Worm (Caenorhabditis elegans) whole organism, late embryonic: Measurements from ENCODE around the gene T22G5.1.

Source experiments
- ceh-18 ChIP-seq: sonication (generic microtip); optimal IDR thresholded peaks from 2 replicates; lab custom pipeline; 2016; ENCODE audit warnings: missing genetic modification characterization, missing compliant biosample characterization
- ceh-19 ChIP-seq: fragments of 200-800 bp; sonication (Bioruptor generic); optimal IDR thresholded peaks from 2 replicates; lab custom pipeline; 2018; ENCODE audit warnings: mild to moderate bottlenecking, missing genetic modification characterization, missing compliant biosample characterization
- fkh-10 ChIP-seq: fragments of 150-350 bp; optimal IDR thresholded peaks from 2 replicates; lab custom pipeline; 2014; ENCODE audit warnings: missing biosample characterization, missing genetic modification reagents, missing genetic modification characterization
- hlh-13 ChIP-seq: fragments of 200-800 bp; sonication (Bioruptor generic); optimal IDR thresholded peaks from 2 replicates; lab custom pipeline; 2018; ENCODE audit warnings: mild to moderate bottlenecking, missing genetic modification characterization, missing compliant biosample characterization
- hlh-30 ChIP-seq: sonication (generic microtip); optimal IDR thresholded peaks from 2 replicates; lab custom pipeline; 2017; ENCODE audit warnings: antibody characterized with exemption, missing genetic modification characterization, missing compliant biosample characterization; ENCODE audit not compliant: insufficient read depth
- nfya-1 ChIP-seq: sonication (generic microtip); optimal IDR thresholded peaks from 2 replicates; lab custom pipeline; 2017; ENCODE audit warnings: missing genetic modification characterization, mild to moderate bottlenecking, missing compliant biosample characterization, antibody characterized with exemption, moderate library complexity
- pha-4 ChIP-seq: fragments of 150-350 bp; optimal IDR thresholded peaks from 2 replicates; lab custom pipeline; 2018; ENCODE audit warnings: missing biosample characterization, missing genetic modification reagents, missing genetic modification characterization
- syd-9 ChIP-seq: sonication (generic microtip); optimal IDR thresholded peaks from 2 replicates; lab custom pipeline; 2016; ENCODE audit warnings: mild to moderate bottlenecking, missing genetic modification characterization, moderate library complexity, missing compliant biosample characterization
- unc-42 ChIP-seq: sonication (generic microtip); optimal IDR thresholded peaks from 2 replicates; lab custom pipeline; 2016; ENCODE audit warnings: missing genotype, missing genetic modification characterization, missing compliant biosample characterization

ce11 chrV:13889516-13889915 lies 12.9 kb downstream of the T22G5.1 start, which contains the start of gene spp-12:
- TF ChIP-seq pha-4: no peak
- TF ChIP-seq ceh-18: no peak
- no peak for TF ChIP-seq nfya-1
- TF ChIP-seq ceh-19 (GFP tag; lab: Kevin White, UChicago): no peak
- TF ChIP-seq syd-9 (tag; lab: Kevin White, UChicago): no peak
- no peak for TF ChIP-seq unc-42 (tag; lab: Kevin White, UChicago)
- TF ChIP-seq hlh-13 (GFP tag; lab: Kevin White, UChicago): no peak
- no peak for TF ChIP-seq fkh-10 (GFP tag; lab: Kevin White, UChicago)
- no peak for TF ChIP-seq hlh-30 (tag; lab: Kevin White, UChicago)
